Fruit fly (Drosophila melanogaster): ENCODE measurements around the gene zormin.

The zormin gene

dm6 chr3L:2151588-2152372, at the start of gene zormin (continued):
- TF ChIP-seq HmgZ (tag; optimal IDR thresholded peaks at IDR 0.05) (no peak), gcm (GFP tag; optimal IDR thresholded peaks at IDR 0.05) (peak; percentile 20), pfk (GFP tag; optimal IDR thresholded peaks at IDR 0.05) (no peak), dpn (GFP tag; optimal IDR thresholded peaks at IDR 0.05) (no peak), CG13624 (GFP tag; optimal IDR thresholded peaks at IDR 0.05) (no peak), Atf6 (GFP tag; IDR thresholded peaks at IDR 0.05) (no peak), fru (optimal IDR thresholded peaks at IDR 0.05) (no peak), CG2875 (GFP tag; optimal IDR thresholded peaks at IDR 0.05) (no peak), ttk (GFP tag; IDR thresholded peaks at IDR 0.05) (0 out of 2 replicates have a peak, but pooled peaks have one; percentile 28), Aef1 (GFP tag; IDR thresholded peaks at IDR 0.05) (peak; percentile 16; the same call in 1 of the 3 replicates), so (GFP tag; IDR thresholded peaks at IDR 0.05) (0 out of 3 replicates have a peak, but pooled peaks have one; percentile 10), crp (GFP tag; optimal IDR thresholded peaks at IDR 0.05) (no peak), hkb (optimal IDR thresholded peaks at IDR 0.05) (no peak), hkb (GFP tag; IDR thresholded peaks at IDR 0.05) (no peak; the same call in none of the 2 replicates), CG6813 (GFP tag; optimal IDR thresholded peaks at IDR 0.05) (no peak), Mes4 (GFP tag; optimal IDR thresholded peaks at IDR 0.05) (no peak), cwo (GFP tag; optimal IDR thresholded peaks at IDR 0.05) (no peak), ato (GFP tag; IDR thresholded peaks at IDR 0.05; ENCODE audit: partially characterized antibody) (no peak), emc (GFP tag; optimal IDR thresholded peaks at IDR 0.05) (no peak), CG8290 (GFP tag; optimal IDR thresholded peaks at IDR 0.05) (no peak), CG8290 (tag; optimal IDR thresholded peaks at IDR 0.05) (peak in 1 of 2 experiments; percentile 21), lilli (GFP tag; optimal IDR thresholded peaks at IDR 0.05) (no peak), tap (tag; optimal IDR thresholded peaks at IDR 0.05) (peak; percentile 8), CG15269 (tag; optimal IDR thresholded peaks at IDR 0.05) (no peak), Atf3 (GFP tag; optimal IDR thresholded peaks at IDR 0.05) (no peak), CG12659 (GFP tag; optimal IDR thresholded peaks at IDR 0.05) (no peak), CG16863 (GFP tag; optimal IDR thresholded peaks at IDR 0.05) (no peak), salm (tag; optimal IDR thresholded peaks at IDR 0.05) (no peak), Lhr (GFP tag; optimal IDR thresholded peaks at IDR 0.05) (no peak), kay (GFP tag; optimal IDR thresholded peaks at IDR 0.05) (no peak), ems (GFP tag; optimal IDR thresholded peaks at IDR 0.05) (no peak), CG18764 (GFP tag; optimal IDR thresholded peaks at IDR 0.05) (no peak), NC2β (GFP tag; optimal IDR thresholded peaks at IDR 0.05) (no peak), CrebB (tag; optimal IDR thresholded peaks at IDR 0.05) (no peak), bcd (GFP tag; optimal IDR thresholded peaks at IDR 0.05) (no peak), CG15479 (GFP tag; optimal IDR thresholded peaks at IDR 0.05) (no peak), CG3838 (GFP tag; optimal IDR thresholded peaks at IDR 0.05) (no peak), CG7963 (GFP tag; IDR thresholded peaks at IDR 0.05; ENCODE audit: partially characterized antibody) (no peak), tgo (GFP tag; IDR thresholded peaks at IDR 0.05) (peak; percentile 61; the same call in 2 of the 3 replicates), CG4707 (GFP tag; optimal IDR thresholded peaks at IDR 0.05) (no peak), sqz (GFP tag; optimal IDR thresholded peaks at IDR 0.05) (no peak), Hr78 (GFP tag; optimal IDR thresholded peaks at IDR 0.05) (no peak), CG1024 (GFP tag; IDR thresholded peaks at IDR 0.05) (no peak), Doc3 (GFP tag; IDR thresholded peaks at IDR 0.05; ENCODE audit: partially characterized antibody) (no peak), org-1 (GFP tag; optimal IDR thresholded peaks at IDR 0.05) (no peak), CG4282 (GFP tag; optimal IDR thresholded peaks at IDR 0.05) (no peak), Hr51 (GFP tag; optimal IDR thresholded peaks at IDR 0.05) (peak in 1 of 2 experiments; percentile 35), Atf-2 (GFP tag; optimal IDR thresholded peaks at IDR 0.05) (no peak), CG2712 (tag; optimal IDR thresholded peaks at IDR 0.05) (peak; percentile 24), jumu (GFP tag; optimal IDR thresholded peaks at IDR 0.05) (no peak)

All from whole organism, embryonic.